Worm (Caenorhabditis elegans) whole organism, mixed stage, embryonic: ENCODE measurements around the gene srx-63.

Experiments
- elt-1 ChIP-seq: sonication (generic microtip); optimal IDR thresholded peaks from 2 replicates; lab custom pipeline; 2017; ENCODE audit warnings: missing genetic modification characterization, mild to moderate bottlenecking, missing compliant biosample characterization, antibody characterized with exemption, moderate library complexity, borderline replicate concordance; ENCODE audit not compliant: insufficient read depth
- hlh-1 ChIP-seq: fragments of 150-350 bp; optimal IDR thresholded peaks from 2 replicates; lab custom pipeline; 2014; ENCODE audit warnings: missing biosample characterization, missing genetic modification reagents, missing genetic modification characterization
- lin-13 ChIP-seq: fragments of 150-350 bp; optimal IDR thresholded peaks from 2 replicates; lab custom pipeline; 2014; ENCODE audit warnings: missing biosample characterization, missing genetic modification characterization
- lsy-2 ChIP-seq: fragments of 150-350 bp; optimal IDR thresholded peaks from 2 replicates; lab custom pipeline; 2014; ENCODE audit warnings: missing biosample characterization, missing genetic modification characterization
- nhr-12 ChIP-seq: fragments of 150-350 bp; optimal IDR thresholded peaks from 2 replicates; lab custom pipeline; 2014; ENCODE audit warnings: missing biosample characterization, missing genetic modification characterization
- nhr-2 ChIP-seq: fragments of 150-350 bp; optimal IDR thresholded peaks from 2 replicates; lab custom pipeline; 2014; ENCODE audit warnings: missing biosample characterization, missing genetic modification characterization
- snpc-4 ChIP-seq: fragments of 150-350 bp; optimal IDR thresholded peaks from 2 replicates; lab custom pipeline; 2014; ENCODE audit warnings: missing biosample characterization, missing genetic modification characterization
- unc-39 ChIP-seq: fragments of 150-350 bp; optimal IDR thresholded peaks from 2 replicates; lab custom pipeline; 2014; ENCODE audit warnings: missing biosample characterization, missing genetic modification characterization
- ztf-11 ChIP-seq: fragments of 150-350 bp; optimal IDR thresholded peaks from 2 replicates; lab custom pipeline; 2014; ENCODE audit warnings: missing biosample characterization, missing genetic modification characterization

DNA sequence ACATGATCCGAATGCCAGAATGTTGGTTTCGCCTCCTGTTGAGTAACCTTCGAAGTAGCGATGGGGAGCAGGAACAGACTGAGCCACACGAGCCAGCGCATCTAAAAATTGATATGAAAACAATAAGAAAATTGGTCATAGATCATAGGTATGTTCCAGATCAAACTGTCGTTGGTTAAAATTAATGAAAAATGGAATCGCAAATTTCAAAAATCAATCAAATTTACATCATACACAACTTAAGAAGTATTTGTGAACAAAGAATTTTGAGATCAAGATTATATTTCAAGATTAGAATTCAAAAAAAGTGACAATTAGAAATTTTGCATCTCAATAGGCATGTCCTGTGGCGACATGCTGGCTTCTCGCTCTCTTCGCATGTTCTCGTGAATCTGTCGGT is 40.7 kb upstream of the srx-63 start, which contains the start of gene C17E7.9:
- TF ChIP-seq hlh-1 (tag; lab: Kevin White, UChicago), result no peak
- no peak for TF ChIP-seq lin-13 (tag; lab: Kevin White, UChicago)
- no peak for TF ChIP-seq lsy-2
- TF ChIP-seq snpc-4 (tag; lab: Kevin White, UChicago), result no peak
- no peak for TF ChIP-seq ztf-11 (tag; lab: Kevin White, UChicago)
- TF ChIP-seq unc-39 (tag; lab: Kevin White, UChicago), result no peak
- no peak for TF ChIP-seq nhr-2 (tag; lab: Kevin White, UChicago)
- no peak for TF ChIP-seq elt-1 (tag; lab: Kevin White, UChicago)
- TF ChIP-seq nhr-12 (tag; lab: Kevin White, UChicago), result no peak
